Fruit fly (Drosophila melanogaster): ENCODE data around the gene Tti1.

- no peak for TF ChIP-seq usp (GFP tag; optimal IDR thresholded peaks at IDR 0.05)
- TF ChIP-seq pan (optimal IDR thresholded peaks at IDR 0.05), result no peak
- TF ChIP-seq psq (optimal IDR thresholded peaks at IDR 0.05), result no peak
- TF ChIP-seq CG8478 (optimal IDR thresholded peaks at IDR 0.05), result no peak
- TF ChIP-seq EcR (GFP tag; optimal IDR thresholded peaks at IDR 0.05), result no peak
- no peak for TF ChIP-seq Dll (optimal IDR thresholded peaks at IDR 0.05)
Observed at dm6 chr3R:9710228-9710627, 44.3 kb downstream of the Tti1 start.
